Worm (Caenorhabditis elegans): ENCODE measurements around the gene sre-38.

Gene sre-38

DNA sequence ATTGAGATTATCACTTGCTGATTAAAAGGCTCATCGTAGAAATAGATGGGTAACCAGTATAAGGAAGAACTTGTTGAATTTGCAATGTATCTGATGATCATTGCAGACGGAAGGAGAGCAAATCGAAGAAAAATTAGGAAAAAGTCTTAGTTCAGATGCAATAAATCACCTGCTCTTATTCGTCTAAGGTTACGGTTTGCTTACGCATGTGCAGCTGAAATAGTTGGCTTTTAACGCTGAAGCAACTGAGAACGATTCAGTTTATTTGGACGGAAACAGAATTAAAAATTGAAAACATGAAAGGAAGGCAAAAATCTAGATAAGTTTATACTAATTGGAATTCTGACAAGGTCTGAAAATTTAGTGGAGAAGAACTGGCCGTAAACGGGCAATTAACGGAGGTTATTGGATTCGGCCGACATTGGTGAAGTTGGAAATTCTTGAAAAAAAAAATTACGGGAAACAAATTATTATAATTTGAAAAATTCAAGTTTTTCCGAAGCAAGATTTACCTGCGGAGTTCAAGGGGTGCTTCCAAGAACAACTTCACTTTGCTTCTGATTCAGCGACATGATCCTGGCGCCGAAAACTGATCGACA, 4.5 kb upstream of the sre-38 start, which contains the start of the genes sre-35 and sre-33:
Gene sre-35, minus strand, starts transcription at position 101 of the 599 bp plus-strand sequence.
Gene sre-33, plus strand, starts transcription at position 549 of the 599 bp plus-strand sequence.
- TF ChIP-seq hlh-1 (tag; optimal IDR thresholded peaks at IDR 0.05) = no peak
- TF ChIP-seq zip-8 (tag; optimal IDR thresholded peaks at IDR 0.05) = no peak
- no peak for TF ChIP-seq unc-120 (tag; optimal IDR thresholded peaks at IDR 0.05; ENCODE audit: poor library complexity, severe bottlenecking)
- no peak for TF ChIP-seq flh-1 (GFP tag; optimal IDR thresholded peaks at IDR 0.05)
- TF ChIP-seq pha-4 (tag; optimal IDR thresholded peaks at IDR 0.05) = no peak
- no peak for TF ChIP-seq ham-2 (GFP tag; optimal IDR thresholded peaks at IDR 0.05)

DNA sequence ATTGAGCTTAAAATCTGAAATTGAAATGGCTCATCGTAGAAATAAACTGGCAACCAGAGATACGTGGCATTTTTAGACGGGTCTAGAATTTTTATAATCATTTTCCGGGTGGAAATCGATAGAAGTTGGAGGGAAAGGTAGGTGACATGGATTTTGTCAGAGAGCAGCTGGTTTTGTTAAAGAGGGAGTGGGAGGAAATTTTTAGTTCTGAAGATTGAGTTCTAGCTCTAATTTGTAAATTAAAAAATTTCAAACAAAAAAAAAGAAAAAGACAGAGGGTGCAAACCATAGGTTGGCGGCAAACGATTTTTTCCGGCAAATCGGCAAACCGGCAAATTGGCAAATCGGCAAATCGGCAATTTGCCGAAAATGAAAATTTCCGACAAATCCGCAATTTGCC, 742 bp upstream of the sre-38 start, which contains the start of gene sre-32:
Gene sre-32, minus strand, starts transcription at position 101 of the 400 bp plus-strand sequence.
- TF ChIP-seq lin-13 (tag; optimal IDR thresholded peaks at IDR 0.05) = no peak

DNA sequence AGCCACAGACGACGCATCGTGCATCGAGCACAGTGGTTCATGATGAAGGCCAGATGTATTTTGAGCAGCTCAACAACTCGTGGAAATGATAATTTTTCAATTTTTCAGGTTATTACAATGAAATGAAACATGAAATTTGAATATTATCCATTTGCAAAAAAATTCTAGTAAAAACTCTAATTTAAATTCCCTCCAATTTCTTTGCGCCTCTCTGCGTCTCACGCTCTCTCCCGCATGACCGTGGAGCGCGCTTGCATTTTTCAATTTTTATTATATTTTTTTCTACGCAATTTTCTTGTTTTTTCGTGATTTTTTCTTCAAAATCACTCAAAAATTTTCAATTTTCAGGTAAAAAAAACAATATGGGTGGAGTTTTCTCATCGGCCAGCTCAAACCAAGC, 2.0 kb downstream of the sre-38 start, which contains the start of gene tag-281:
Gene tag-281, plus strand, starts transcription at position 340 of the 400 bp plus-strand sequence.
- peak; percentile 25 for TF ChIP-seq sptf-1 (tag; optimal IDR thresholded peaks at IDR 0.05)
- TF ChIP-seq ceh-83 (GFP tag; optimal IDR thresholded peaks at IDR 0.05) = no peak
- TF ChIP-seq M03D4.4 (tag; optimal IDR thresholded peaks at IDR 0.05) = no peak
- peak; percentile 9 for TF ChIP-seq lin-13 (tag; optimal IDR thresholded peaks at IDR 0.05)
- TF ChIP-seq unc-62 (GFP tag; optimal IDR thresholded peaks at IDR 0.05) = no peak
- TF ChIP-seq ham-2 (GFP tag; optimal IDR thresholded peaks at IDR 0.05) = no peak
- TF ChIP-seq ceh-39 (tag; optimal IDR thresholded peaks at IDR 0.05) = peak; percentile 37
- TF ChIP-seq nhr-2 (tag; optimal IDR thresholded peaks at IDR 0.05) = peak; percentile 38
- peak; percentile 82 for TF ChIP-seq lsy-2 (tag; optimal IDR thresholded peaks at IDR 0.05)
- TF ChIP-seq pha-4 (tag; optimal IDR thresholded peaks at IDR 0.05) = peak; percentile 17
- no peak for TF ChIP-seq sem-2 (GFP tag; optimal IDR thresholded peaks at IDR 0.05)
- TF ChIP-seq mep-1 (tag; optimal IDR thresholded peaks at IDR 0.05) = peak; percentile 72
- peak; percentile 70 for TF ChIP-seq ces-1 (GFP tag; optimal IDR thresholded peaks at IDR 0.05)
- TF ChIP-seq nhr-237 (tag; optimal IDR thresholded peaks at IDR 0.05) = peak; percentile 54

DNA sequence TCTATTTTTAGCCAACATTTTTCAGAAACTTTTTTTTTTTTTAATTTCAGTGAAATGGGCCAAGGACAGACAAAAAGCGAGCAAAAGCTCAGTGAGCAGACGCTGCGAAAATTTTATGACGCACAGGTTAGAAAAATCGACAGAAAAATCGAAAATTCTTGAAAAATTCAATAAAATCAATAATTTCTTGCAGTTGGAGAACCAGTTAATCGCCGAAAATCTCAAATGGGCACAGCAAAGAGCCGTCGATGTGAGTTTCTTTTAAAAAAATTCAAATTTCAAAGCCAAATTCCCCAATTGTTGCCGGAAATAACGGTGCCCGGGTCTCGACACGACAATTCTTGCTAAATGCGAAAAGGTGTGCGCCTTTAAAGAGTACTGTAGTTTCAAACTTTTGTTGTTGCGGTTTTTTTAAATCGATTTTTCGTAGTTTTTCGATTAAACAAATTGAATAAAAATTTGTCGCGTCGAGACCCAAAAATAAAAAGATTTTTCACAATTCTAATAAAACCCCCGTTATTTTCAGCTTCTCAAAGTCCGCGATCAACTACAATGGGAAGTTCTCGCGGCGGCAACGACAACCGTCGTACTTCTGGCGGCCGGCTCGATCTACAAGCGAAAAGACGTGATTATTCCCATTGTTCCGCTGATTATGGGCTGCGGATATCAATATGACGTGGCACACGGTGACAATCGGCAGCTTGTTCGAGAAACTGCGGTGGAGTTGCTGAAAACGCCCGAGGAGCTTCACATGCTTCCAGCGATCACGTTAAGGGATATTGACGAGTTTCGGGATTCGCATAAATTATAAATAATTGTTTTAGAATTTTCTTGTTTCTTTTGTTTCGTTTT, 3.5 kb downstream of the sre-38 start, which contains the start of gene tag-280:
Gene tag-280, plus strand, starts transcription at position 51 of the 852 bp plus-strand sequence.
- TF ChIP-seq unc-120 (tag; optimal IDR thresholded peaks at IDR 0.05; ENCODE audit: poor library complexity, severe bottlenecking) = no peak
- no peak for TF ChIP-seq unc-62 (GFP tag; optimal IDR thresholded peaks at IDR 0.05)
- TF ChIP-seq cnd-1 (tag; optimal IDR thresholded peaks at IDR 0.05) = no peak
- TF ChIP-seq tbx-8 (GFP tag; optimal IDR thresholded peaks at IDR 0.05) = no peak
- TF ChIP-seq blmp-1 (tag; optimal IDR thresholded peaks at IDR 0.05) = no peak
- no peak for TF ChIP-seq mep-1 (tag; optimal IDR thresholded peaks at IDR 0.05)
- no peak for TF ChIP-seq lin-32 (GFP tag; optimal IDR thresholded peaks at IDR 0.05)
- no peak for TF ChIP-seq flh-1 (GFP tag; optimal IDR thresholded peaks at IDR 0.05)

DNA sequence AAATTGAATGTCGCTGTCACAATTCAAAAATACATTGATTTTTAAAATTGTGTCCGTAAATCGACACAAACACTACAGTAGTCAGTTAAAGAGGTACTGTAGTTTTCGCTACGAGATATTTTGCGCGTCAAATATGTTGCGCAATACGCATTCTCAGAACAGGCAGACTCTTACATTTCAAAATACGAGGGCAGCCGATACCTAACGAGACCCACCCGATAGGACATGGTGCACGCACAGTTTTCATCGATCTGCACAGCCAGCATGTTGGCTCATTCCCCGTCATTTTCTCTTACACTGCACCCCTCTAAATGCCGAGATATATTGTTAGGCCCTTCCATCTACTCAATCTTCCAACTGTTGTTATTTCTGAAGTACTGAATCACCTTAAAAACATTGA, 4.9 kb downstream of the sre-38 start, which contains the start of gene F15A4.2:
Gene F15A4.2, plus strand, starts transcription at position 301 of the 400 bp plus-strand sequence.
- TF ChIP-seq nhr-2 (tag; optimal IDR thresholded peaks at IDR 0.05) (no peak), zip-8 (tag; optimal IDR thresholded peaks at IDR 0.05) (peak; percentile 29), elt-1 (tag; optimal IDR thresholded peaks at IDR 0.05; ENCODE audit: borderline replicate concordance, insufficient read depth) (no peak), ces-1 (GFP tag; optimal IDR thresholded peaks at IDR 0.05) (no peak), ceh-39 (tag; optimal IDR thresholded peaks at IDR 0.05) (peak; percentile 66), nhr-76 (tag; optimal IDR thresholded peaks at IDR 0.05) (no peak), lsy-2 (tag; optimal IDR thresholded peaks at IDR 0.05) (peak; percentile 12)

DNA sequence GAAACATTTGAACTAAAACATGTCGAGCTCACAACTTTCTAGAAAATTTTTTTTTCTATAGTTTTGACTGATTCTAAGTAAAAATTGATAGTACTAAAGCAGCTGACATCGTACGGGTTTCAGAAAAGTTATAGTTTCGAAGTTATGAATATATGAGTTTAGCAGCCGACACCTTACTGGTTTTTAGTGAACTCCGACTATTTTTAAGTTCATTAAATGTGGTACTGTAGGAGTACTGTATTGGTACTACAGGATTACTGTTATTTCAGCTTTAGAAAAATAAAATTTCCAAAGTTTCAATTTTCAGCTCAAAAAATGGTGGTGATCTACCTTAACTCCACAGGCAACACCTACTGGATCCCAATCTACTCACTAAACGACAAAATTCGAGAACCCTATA, 8.2 kb downstream of the sre-38 start, which contains the start of gene sre-37:
Gene sre-37, plus strand, starts transcription at position 301 of the 400 bp plus-strand sequence.
- TF ChIP-seq zip-8 (tag; optimal IDR thresholded peaks at IDR 0.05) = no peak
- no peak for TF ChIP-seq blmp-1 (tag; optimal IDR thresholded peaks at IDR 0.05)
- no peak for TF ChIP-seq unc-39 (tag; optimal IDR thresholded peaks at IDR 0.05)
- no peak for TF ChIP-seq unc-62 (GFP tag; optimal IDR thresholded peaks at IDR 0.05)
- TF ChIP-seq snpc-4 (tag; optimal IDR thresholded peaks at IDR 0.05) = no peak
- no peak for TF ChIP-seq nhr-12 (tag; optimal IDR thresholded peaks at IDR 0.05)
- TF ChIP-seq nhr-237 (tag; optimal IDR thresholded peaks at IDR 0.05) = no peak
- TF ChIP-seq pha-4 (tag; optimal IDR thresholded peaks at IDR 0.05) = no peak
